Worm (Caenorhabditis elegans): ENCODE data around the gene Y46G5A.29.

Gene Y46G5A.29

ce11 chrII:12892407-12892806 lies 36.4 kb downstream of the Y46G5A.29 start:
- TF ChIP-seq hlh-30 (tag; optimal IDR thresholded peaks at IDR 0.05; ENCODE audit: insufficient read depth) (no peak), madf-2 (tag; optimal IDR thresholded peaks at IDR 0.05) (no peak), dmd-4 (tag; optimal IDR thresholded peaks at IDR 0.05; ENCODE audit: borderline replicate concordance) (no peak), unc-42 (tag; optimal IDR thresholded peaks at IDR 0.05) (no peak), gmeb-2 (tag; optimal IDR thresholded peaks at IDR 0.05) (no peak), dve-1 (tag; optimal IDR thresholded peaks at IDR 0.05) (no peak), C08G9.2 (tag; optimal IDR thresholded peaks at IDR 0.05) (no peak), unc-3 (GFP tag; conservative IDR thresholded peaks at IDR 0.05) (no peak), unc-3 (tag; optimal IDR thresholded peaks at IDR 0.05) (no peak), elt-4 (tag; optimal IDR thresholded peaks at IDR 0.05) (no peak)

- TF ChIP-seq C38D4.7 (GFP tag; optimal IDR thresholded peaks at IDR 0.05): no peak
- no peak for TF ChIP-seq elt-2 (tag; optimal IDR thresholded peaks at IDR 0.05)
- TF ChIP-seq unc-42 (tag; optimal IDR thresholded peaks at IDR 0.05): no peak
- no peak for TF ChIP-seq unc-55 (GFP tag; optimal IDR thresholded peaks at IDR 0.05)
- TF ChIP-seq pha-2 (tag; optimal IDR thresholded peaks at IDR 0.05): no peak
- TF ChIP-seq fkh-10 (GFP tag; optimal IDR thresholded peaks at IDR 0.05): no peak
- no peak for TF ChIP-seq hlh-6 (tag; optimal IDR thresholded peaks at IDR 0.05)
- no peak for TF ChIP-seq ref-2 (tag; optimal IDR thresholded peaks at IDR 0.05)
- TF ChIP-seq pag-3 (tag; optimal IDR thresholded peaks at IDR 0.05; ENCODE audit: borderline replicate concordance): no peak
- TF ChIP-seq syd-9 (tag; optimal IDR thresholded peaks at IDR 0.05): no peak
These were observed 39.2 kb downstream of the Y46G5A.29 start, which contains the start of the genes clec-62 and clec-63 for ce11 chrII:12895078-12895670. Gene clec-62, minus strand, starts transcription at chrII:12895128. Gene clec-63, plus strand, starts transcription at chrII:12895638.

ce11 chrII:12896666-12897065 lies 40.7 kb downstream of the Y46G5A.29 start:
- no peak for TF ChIP-seq hlh-15 (tag; optimal IDR thresholded peaks at IDR 0.05)
- TF ChIP-seq Y22D7AL.16 (tag; optimal IDR thresholded peaks at IDR 0.05): no peak

ce11 chrII:12897361-12897760 lies 41.4 kb downstream of the Y46G5A.29 start:
- TF ChIP-seq ceh-24 (tag; optimal IDR thresholded peaks at IDR 0.05) (no peak), unc-42 (tag; optimal IDR thresholded peaks at IDR 0.05) (no peak), ceh-2 (tag; optimal IDR thresholded peaks at IDR 0.05) (no peak), ttx-3 (tag; optimal IDR thresholded peaks at IDR 0.05) (no peak), ceh-34 (tag; optimal IDR thresholded peaks at IDR 0.05) (no peak), lim-6 (tag; optimal IDR thresholded peaks at IDR 0.05) (no peak), hlh-15 (tag; optimal IDR thresholded peaks at IDR 0.05) (no peak), lin-11 (tag; optimal IDR thresholded peaks at IDR 0.05) (no peak), ceh-19 (GFP tag; optimal IDR thresholded peaks at IDR 0.05) (no peak), ets-4 (tag; optimal IDR thresholded peaks at IDR 0.05) (no peak), pax-1 (tag; optimal IDR thresholded peaks at IDR 0.05) (no peak), nhr-232 (tag; optimal IDR thresholded peaks at IDR 0.05) (no peak), nhr-11 (tag; optimal IDR thresholded peaks at IDR 0.05) (no peak), sox-2 (GFP tag; IDR thresholded peaks at IDR 0.05) (no peak), hlh-6 (tag; optimal IDR thresholded peaks at IDR 0.05) (no peak), ref-2 (tag; optimal IDR thresholded peaks at IDR 0.05) (no peak), ceh-9 (tag; optimal IDR thresholded peaks at IDR 0.05) (no peak), ceh-14 (tag; optimal IDR thresholded peaks at IDR 0.05) (no peak)

ce11 chrII:12897942-12898341 lies 41.9 kb downstream of the Y46G5A.29 start, which contains the start of gene clec-64:
Gene clec-64, plus strand, starts transcription at chrII:12898242.
- TF ChIP-seq nfya-1 (tag; optimal IDR thresholded peaks at IDR 0.05): no peak
- no peak for TF ChIP-seq hlh-13 (GFP tag; optimal IDR thresholded peaks at IDR 0.05)
- no peak for TF ChIP-seq tbx-2 (tag; optimal IDR thresholded peaks at IDR 0.05)
- no peak for TF ChIP-seq pha-4 (tag; optimal IDR thresholded peaks at IDR 0.05)
- TF ChIP-seq pat-9 (tag; optimal IDR thresholded peaks at IDR 0.05): no peak
- TF ChIP-seq ceh-9 (tag; optimal IDR thresholded peaks at IDR 0.05): no peak
- TF ChIP-seq nhr-11 (tag; optimal IDR thresholded peaks at IDR 0.05): no peak
- no peak for TF ChIP-seq hlh-15 (tag; optimal IDR thresholded peaks at IDR 0.05)
- TF ChIP-seq sdc-2 (tag; optimal IDR thresholded peaks at IDR 0.05): no peak
- no peak for TF ChIP-seq ets-4 (tag; optimal IDR thresholded peaks at IDR 0.05)
- TF ChIP-seq unc-42 (tag; optimal IDR thresholded peaks at IDR 0.05): no peak

Measured in whole organism, late embryonic.